Worm (Caenorhabditis elegans): ENCODE data around the gene W05H5.1.

DNA sequence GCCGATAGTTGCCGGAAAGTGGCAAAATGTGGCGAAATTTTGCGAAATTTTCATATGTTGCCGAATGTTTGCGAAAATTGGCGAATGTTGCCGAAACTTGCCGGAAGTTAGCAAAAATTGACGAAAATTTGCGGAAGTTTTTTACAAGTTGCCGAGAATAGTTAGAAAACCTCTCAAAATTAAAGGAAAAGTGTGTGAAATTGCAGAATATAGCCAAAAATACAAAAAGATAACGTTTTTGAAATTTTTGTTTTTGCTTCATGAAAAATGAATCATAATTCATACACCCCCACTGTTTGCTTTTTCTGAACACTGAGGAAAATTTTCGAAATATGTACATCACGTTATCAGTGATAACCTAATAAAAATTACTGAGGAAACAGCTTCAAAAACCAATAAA lies 37.1 kb upstream of the W05H5.1 start:
- no peak for TF ChIP-seq nhr-77 (tag; optimal IDR thresholded peaks at IDR 0.05)
- no peak for TF ChIP-seq Y55F3AM.14 (GFP tag; optimal IDR thresholded peaks at IDR 0.05)
- no peak for TF ChIP-seq aly-2 (tag; optimal IDR thresholded peaks at IDR 0.05)
- TF ChIP-seq ceh-82 (tag; optimal IDR thresholded peaks at IDR 0.05), result no peak
- no peak for TF ChIP-seq ztf-11 (tag; optimal IDR thresholded peaks at IDR 0.05)
- TF ChIP-seq crh-2 (tag; optimal IDR thresholded peaks at IDR 0.05), result no peak
- no peak for TF ChIP-seq dmd-4 (tag; optimal IDR thresholded peaks at IDR 0.05)

Measured in whole organism, L2 larva.